Worm (Caenorhabditis elegans) whole organism, L4/young adult: Measurements from ENCODE around the gene Y51B9A.5.

Source experiments
- W03F9.2 ChIP-seq: fragments of 150-350 bp; optimal IDR thresholded peaks from 2 replicates; lab custom pipeline; 2014; ENCODE audit warnings: missing biosample characterization, missing genetic modification characterization
- dao-5 ChIP-seq: sonication (generic microtip); optimal IDR thresholded peaks from 2 replicates; lab custom pipeline; 2016; ENCODE audit warnings: missing genotype, missing genetic modification characterization, moderate library complexity, missing compliant biosample characterization

- no peak for TF ChIP-seq dao-5 (tag; lab: Kevin White, UChicago)
- TF ChIP-seq W03F9.2 (tag; lab: Kevin White, UChicago): no peak
Measured at ce11 chrII:9418065-9418567, 14.2 kb downstream of the Y51B9A.5 start, which contains the start of the genes M176.4 and M176.16.
